Worm (Caenorhabditis elegans) whole organism, L2 larva: Measurements from ENCODE around the gene flwr-1.

Experiments
- blmp-1 ChIP-seq: sonication (generic microtip); optimal IDR thresholded peaks from 2 replicates; lab custom pipeline; 2017; ENCODE audit warnings: missing genetic modification characterization, mild to moderate bottlenecking, missing compliant biosample characterization, antibody characterized with exemption, moderate library complexity; ENCODE audit not compliant: insufficient read depth
- ceh-16 ChIP-seq: fragments of 150-350 bp; optimal IDR thresholded peaks from 2 replicates; lab custom pipeline; 2014; ENCODE audit warnings: missing biosample characterization, missing genetic modification characterization

ce11 chrX:14964253-14964652 is 5.8 kb downstream of the flwr-1 start, which contains the start of gene rgs-11:
- TF ChIP-seq blmp-1 (tag; lab: Kevin White, UChicago) (no peak), ceh-16 (tag; lab: Kevin White, UChicago) (no peak)
